Worm (Caenorhabditis elegans): ENCODE measurements around the gene rpl-39.

The rpl-39 gene

DNA sequence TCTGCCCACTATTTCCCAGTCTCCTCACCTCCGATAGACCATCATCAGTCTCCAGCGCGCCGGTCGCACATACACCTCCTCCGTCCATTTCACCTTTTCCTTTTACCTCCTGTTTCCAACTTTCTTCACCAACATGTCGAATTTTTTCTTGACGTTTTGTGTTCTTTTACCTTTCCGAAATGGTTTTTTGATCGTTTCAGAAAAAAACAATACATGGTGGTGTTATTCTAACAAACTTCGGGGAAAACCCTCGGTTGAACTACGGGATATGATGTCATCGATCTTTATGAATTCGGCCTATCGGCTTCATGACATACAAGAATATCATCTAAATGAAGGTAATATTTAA is 47.2 kb downstream of the rpl-39 start, which contains the start of gene Y97E10C.1:
TSS of gene Y97E10C.1 (plus strand) at position 201 of the 349 bp plus-strand sequence.
- TF ChIP-seq nfya-1 (tag; optimal IDR thresholded peaks at IDR 0.05; ENCODE audit: insufficient read depth) (no peak), ama-1 (optimal IDR thresholded peaks at IDR 0.05) (no peak), zag-1 (tag; optimal IDR thresholded peaks at IDR 0.05) (no peak), elt-1 (tag; optimal IDR thresholded peaks at IDR 0.05) (no peak), snpc-4 (tag; optimal IDR thresholded peaks at IDR 0.05) (no peak), ztf-4 (tag; optimal IDR thresholded peaks at IDR 0.05) (no peak)

DNA sequence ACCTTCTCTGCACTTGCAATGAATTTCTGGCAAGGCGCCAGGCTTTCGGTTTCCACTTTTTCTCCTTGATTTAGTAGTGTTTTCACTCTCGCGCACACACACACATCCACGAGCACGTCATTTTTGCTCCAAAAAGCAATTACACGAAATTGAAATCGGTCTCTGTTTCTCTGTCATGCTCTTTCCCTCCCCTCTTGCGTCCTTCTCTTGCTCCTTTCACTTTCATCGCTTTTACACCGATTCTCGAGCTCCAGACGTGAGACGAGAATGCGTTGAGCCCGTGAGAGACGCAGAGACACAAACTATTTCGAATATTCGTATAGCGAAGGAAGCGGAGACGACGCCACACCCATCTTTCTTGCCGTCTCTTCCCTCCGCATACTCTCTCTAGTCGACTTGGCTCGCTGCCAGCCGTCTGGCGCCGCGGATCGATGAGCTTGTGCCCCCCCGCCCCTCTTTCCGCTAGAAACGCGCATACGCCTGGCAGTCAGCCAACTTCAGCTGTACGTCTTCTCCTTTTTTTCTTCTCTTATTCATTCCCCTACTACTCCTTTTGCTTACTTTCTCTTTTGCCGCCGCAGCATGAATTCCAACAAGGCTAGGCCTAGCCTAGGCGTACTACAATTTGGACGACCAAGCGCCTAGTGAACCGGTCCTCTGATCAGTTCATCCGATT is 47.7 kb downstream of the rpl-39 start:
- TF ChIP-seq nhr-25 (tag; optimal IDR thresholded peaks at IDR 0.05), result peak; percentile 69
- no peak for TF ChIP-seq ztf-11 (tag; optimal IDR thresholded peaks at IDR 0.05)
- peak; percentile 5 for TF ChIP-seq R02D3.7 (tag; optimal IDR thresholded peaks at IDR 0.05)
- TF ChIP-seq fos-1 (tag; optimal IDR thresholded peaks at IDR 0.05), result no peak
- TF ChIP-seq lin-39 (tag; optimal IDR thresholded peaks at IDR 0.05), result peak; percentile 72
- peak; percentile 39 for TF ChIP-seq zag-1 (tag; optimal IDR thresholded peaks at IDR 0.05)
- peak; percentile 57 for TF ChIP-seq elt-2 (tag; optimal IDR thresholded peaks at IDR 0.05)
- TF ChIP-seq aly-2 (tag; optimal IDR thresholded peaks at IDR 0.05), result no peak
- no peak for TF ChIP-seq nhr-43 (tag; optimal IDR thresholded peaks at IDR 0.05; ENCODE audit: poor library complexity, severe bottlenecking)
- no peak for TF ChIP-seq nhr-237 (tag; optimal IDR thresholded peaks at IDR 0.05)
- TF ChIP-seq unc-39 (tag; optimal IDR thresholded peaks at IDR 0.05), result no peak
- peak; percentile 89 for TF ChIP-seq nfya-1 (tag; optimal IDR thresholded peaks at IDR 0.05; ENCODE audit: insufficient read depth)
- TF ChIP-seq nhr-23 (tag; optimal IDR thresholded peaks at IDR 0.05), result peak; percentile 53
- TF ChIP-seq hmg-11 (tag; optimal IDR thresholded peaks at IDR 0.05), result peak; percentile 80
- TF ChIP-seq pqm-1 (tag; optimal IDR thresholded peaks at IDR 0.05), result peak; percentile 18
- TF ChIP-seq nhr-76 (tag; optimal IDR thresholded peaks at IDR 0.05), result no peak
- no peak for TF ChIP-seq nhr-77 (tag; optimal IDR thresholded peaks at IDR 0.05)
- peak; percentile 38 for TF ChIP-seq mdl-1 (tag; optimal IDR thresholded peaks at IDR 0.05)
- no peak for TF ChIP-seq fkh-2 (tag; optimal IDR thresholded peaks at IDR 0.05)
- peak; percentile 91 for TF ChIP-seq tbx-2 (tag; optimal IDR thresholded peaks at IDR 0.05)
- no peak for TF ChIP-seq nhr-67 (tag; optimal IDR thresholded peaks at IDR 0.05)
- TF ChIP-seq ZK546.5 (tag; optimal IDR thresholded peaks at IDR 0.05), result no peak
- peak; percentile 26 for TF ChIP-seq pha-4 (tag; optimal IDR thresholded peaks at IDR 0.05)
- TF ChIP-seq elt-1 (tag; optimal IDR thresholded peaks at IDR 0.05), result no peak
- peak; percentile 55 for TF ChIP-seq ceh-82 (tag; optimal IDR thresholded peaks at IDR 0.05)
- peak; percentile 72 for TF ChIP-seq fkh-10 (GFP tag; optimal IDR thresholded peaks at IDR 0.05)
- TF ChIP-seq ama-1 (optimal IDR thresholded peaks at IDR 0.05), result no peak
- TF ChIP-seq mml-1 (tag; optimal IDR thresholded peaks at IDR 0.05), result no peak
- no peak for TF ChIP-seq nhr-12 (tag; optimal IDR thresholded peaks at IDR 0.05)
- TF ChIP-seq nhr-11 (tag; optimal IDR thresholded peaks at IDR 0.05), result peak; percentile 46
- TF ChIP-seq ztf-4 (tag; optimal IDR thresholded peaks at IDR 0.05), result no peak
- TF ChIP-seq sea-2 (GFP tag; optimal IDR thresholded peaks at IDR 0.05), result peak; percentile 16
- TF ChIP-seq ceh-16 (tag; optimal IDR thresholded peaks at IDR 0.05), result no peak
- TF ChIP-seq nhr-28 (tag; optimal IDR thresholded peaks at IDR 0.05), result no peak
- TF ChIP-seq daf-12 (tag; optimal IDR thresholded peaks at IDR 0.05), result no peak
- TF ChIP-seq lsy-12 (tag; optimal IDR thresholded peaks at IDR 0.05), result peak; percentile 50
- TF ChIP-seq ceh-28 (tag; optimal IDR thresholded peaks at IDR 0.05), result peak; percentile 76
- TF ChIP-seq skn-1 (tag; optimal IDR thresholded peaks at IDR 0.05), result peak; percentile 20
- TF ChIP-seq jun-1 (tag; optimal IDR thresholded peaks at IDR 0.05), result peak; percentile 67
- TF ChIP-seq lin-15B (tag; optimal IDR thresholded peaks at IDR 0.05), result peak; percentile 56
- TF ChIP-seq ceh-9 (tag; optimal IDR thresholded peaks at IDR 0.05), result no peak
- TF ChIP-seq elt-3 (tag; optimal IDR thresholded peaks at IDR 0.05), result no peak
- no peak for TF ChIP-seq unc-62 (GFP tag; optimal IDR thresholded peaks at IDR 0.05)
- no peak for TF ChIP-seq snpc-4 (tag; optimal IDR thresholded peaks at IDR 0.05)
- TF ChIP-seq eor-1 (tag; optimal IDR thresholded peaks at IDR 0.05), result no peak
- peak; percentile 41 for TF ChIP-seq egl-5 (tag; optimal IDR thresholded peaks at IDR 0.05)
- no peak for TF ChIP-seq egl-27 (tag; optimal IDR thresholded peaks at IDR 0.05)
